Worm (Caenorhabditis elegans) whole organism, late embryonic: ENCODE measurements around the gene gst-30.

Experiments used
- ama-1 ChIP-seq: fragments of 150-350 bp; optimal IDR thresholded peaks from 2 replicates; lab custom pipeline; 2014
- ceh-34 ChIP-seq: sonication (generic microtip); optimal IDR thresholded peaks from 2 replicates; lab custom pipeline; 2016; ENCODE audit warnings: mild to moderate bottlenecking, missing genetic modification characterization, missing compliant biosample characterization
- ceh-48 ChIP-seq: sonication (generic microtip); optimal IDR thresholded peaks from 2 replicates; lab custom pipeline; 2016; ENCODE audit warnings: missing genetic modification characterization, inconsistent platforms, missing compliant biosample characterization
- hlh-8 ChIP-seq: sonication (generic microtip); optimal IDR thresholded peaks from 2 replicates; lab custom pipeline; 2016; ENCODE audit warnings: missing genotype, missing genetic modification characterization, missing compliant biosample characterization
- lim-6 ChIP-seq: sonication (generic microtip); optimal IDR thresholded peaks from 2 replicates; lab custom pipeline; 2016; ENCODE audit warnings: missing genetic modification characterization, missing compliant biosample characterization
- nfya-1 ChIP-seq: sonication (generic microtip); optimal IDR thresholded peaks from 2 replicates; lab custom pipeline; 2017; ENCODE audit warnings: missing genetic modification characterization, mild to moderate bottlenecking, missing compliant biosample characterization, antibody characterized with exemption, moderate library complexity
- nhr-11 ChIP-seq: fragments of 150-350 bp; optimal IDR thresholded peaks from 2 replicates; lab custom pipeline; 2014; ENCODE audit warnings: missing biosample characterization, missing genetic modification characterization
- pqm-1 ChIP-seq: sonication (generic microtip); optimal IDR thresholded peaks from 2 replicates; lab custom pipeline; 2016; ENCODE audit warnings: missing genetic modification characterization, missing compliant biosample characterization
- pros-1 ChIP-seq: fragments of 150-350 bp; optimal IDR thresholded peaks from 2 replicates; lab custom pipeline; 2014; ENCODE audit warnings: missing biosample characterization, missing genetic modification reagents, missing genetic modification characterization
- tbx-2 ChIP-seq: sonication (generic microtip); optimal IDR thresholded peaks from 2 replicates; lab custom pipeline; 2016; ENCODE audit warnings: missing genetic modification characterization, missing compliant biosample characterization
- unc-86 ChIP-seq: sonication (generic microtip); optimal IDR thresholded peaks from 2 replicates; lab custom pipeline; 2016; ENCODE audit warnings: missing genetic modification characterization, missing compliant biosample characterization
- ztf-16 ChIP-seq: sonication (generic microtip); optimal IDR thresholded peaks from 2 replicates; lab custom pipeline; 2017; ENCODE audit warnings: missing genetic modification characterization, missing compliant biosample characterization

DNA sequence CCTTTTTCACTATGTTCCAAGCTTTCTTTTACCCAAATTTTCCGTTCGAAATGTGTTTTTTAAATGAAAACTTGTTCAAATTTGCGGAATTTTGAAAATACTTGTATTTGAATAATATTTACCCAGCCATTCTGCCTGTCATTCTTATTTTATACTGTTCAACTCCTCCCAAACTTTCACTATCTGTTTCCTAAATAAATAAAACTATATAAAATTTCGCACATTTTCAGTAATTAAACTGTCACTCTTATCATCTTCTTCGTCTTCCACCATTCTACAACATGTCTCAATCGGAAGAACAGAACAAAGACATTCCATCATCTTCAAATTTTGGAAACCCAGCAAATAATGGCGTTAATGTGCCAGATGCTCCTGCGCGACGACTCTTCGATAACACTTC, 30.1 kb downstream of the gst-30 start, which contains the start of gene btbd-10:
- TF ChIP-seq unc-86 (tag; lab: Kevin White, UChicago), result no peak
- TF ChIP-seq tbx-2, result no peak
- TF ChIP-seq ama-1 (lab: Kevin White, UChicago), result no peak
- TF ChIP-seq pqm-1 (tag; lab: Kevin White, UChicago), result no peak
- no peak for TF ChIP-seq nfya-1 (tag; lab: Kevin White, UChicago)
- TF ChIP-seq nhr-11 (tag; lab: Kevin White, UChicago), result no peak
- TF ChIP-seq lim-6, result no peak
- no peak for TF ChIP-seq ceh-34 (tag; lab: Kevin White, UChicago)
- TF ChIP-seq ztf-16, result no peak
- no peak for TF ChIP-seq hlh-8 (tag; lab: Kevin White, UChicago)
- TF ChIP-seq ceh-48, result no peak
- TF ChIP-seq pros-1 (tag; lab: Kevin White, UChicago), result no peak
